Fruit fly (Drosophila melanogaster) whole organism, prepupa: Measurements from ENCODE around the gene cmet.

ENCODE experiments used
- CG6276 ChIP-seq: fragments of 200-800 bp; sonication (Bioruptor generic); optimal IDR thresholded peaks from 2 replicates; lab custom pipeline; 2017; ENCODE audit warnings: missing biosample characterization, mild to moderate bottlenecking, missing genetic modification characterization
- CG6792 ChIP-seq: fragments of 200-800 bp; sonication (Bioruptor generic); optimal IDR thresholded peaks from 3 replicates; lab custom pipeline; 2016; ENCODE audit warnings: missing biosample characterization, missing genetic modification characterization
- CG8319 ChIP-seq: fragments of 200-800 bp; sonication (Bioruptor generic); optimal IDR thresholded peaks from 3 replicates; lab custom pipeline; 2016; ENCODE audit warnings: missing biosample characterization, missing genetic modification characterization
- CG9139 ChIP-seq: fragments of 200-800 bp; sonication (Bioruptor generic); optimal IDR thresholded peaks from 3 replicates; lab custom pipeline; 2017; ENCODE audit warnings: missing biosample characterization, mild to moderate bottlenecking, missing genetic modification characterization
- Hr39 ChIP-seq: fragments of 200-800 bp; sonication (Bioruptor generic); optimal IDR thresholded peaks from 2 replicates; lab custom pipeline; 2016; ENCODE audit warnings: missing biosample characterization, missing genetic modification characterization
- Lpt ChIP-seq: fragments of 200-800 bp; sonication (Bioruptor generic); optimal IDR thresholded peaks from 3 replicates; lab custom pipeline; 2016; ENCODE audit warnings: missing biosample characterization, missing genetic modification characterization
- Sox15 ChIP-seq: fragments of 200-800 bp; sonication (Bioruptor generic); optimal IDR thresholded peaks from 3 replicates; lab custom pipeline; 2016; ENCODE audit warnings: missing biosample characterization, missing genetic modification characterization
- cyc ChIP-seq: fragments of 200-800 bp; sonication (Bioruptor generic); optimal IDR thresholded peaks from 3 replicates; lab custom pipeline; 2016; ENCODE audit warnings: missing biosample characterization, missing genetic modification characterization
- fd59A ChIP-seq: fragments of 200-800 bp; sonication (Bioruptor generic); optimal IDR thresholded peaks from 2 replicates; lab custom pipeline; 2017; ENCODE audit warnings: missing biosample characterization, mild to moderate bottlenecking, missing genetic modification characterization, missing genetic modification reagents
- topi ChIP-seq: fragments of 200-800 bp; sonication (Bioruptor generic); optimal IDR thresholded peaks from 3 replicates; lab custom pipeline; 2016; ENCODE audit warnings: missing biosample characterization, missing genetic modification characterization

dm6 chr2L:11285606-11286005 is 16.8 kb upstream of the cmet start, which contains the start of gene Osi21:
- no peak for TF ChIP-seq topi (GFP tag; lab: Kevin White, UChicago)
- no peak for TF ChIP-seq Sox15 (GFP tag; lab: Kevin White, UChicago)
- TF ChIP-seq CG9139 (GFP tag; lab: Kevin White, UChicago) = no peak
- TF ChIP-seq cyc (GFP tag; lab: Kevin White, UChicago) = no peak
- no peak for TF ChIP-seq Hr39 (GFP tag; lab: Kevin White, UChicago)
- TF ChIP-seq Lpt (GFP tag; lab: Kevin White, UChicago) = no peak
- TF ChIP-seq CG8319 = no peak
- no peak for TF ChIP-seq fd59A (GFP tag; lab: Kevin White, UChicago)
- TF ChIP-seq CG6276 = no peak
- no peak for TF ChIP-seq CG6792 (GFP tag; lab: Kevin White, UChicago)
